Fruit fly (Drosophila melanogaster) whole organism, embryonic: ENCODE data around the gene CG9577.

Experiments used
- Abd-B ChIP-seq: fragments of 200-800 bp; sonication (Bioruptor generic); optimal IDR thresholded peaks from 2 replicates; lab custom pipeline; 2018; ENCODE audit warnings: missing biosample characterization, mild to moderate bottlenecking, missing genetic modification characterization, moderate library complexity
- Antp ChIP-seq: fragments of 200-800 bp; sonication (Bioruptor generic); optimal IDR thresholded peaks from 3 replicates; lab custom pipeline; 2016; ENCODE audit warnings: missing biosample characterization, missing genetic modification characterization
- Awh ChIP-seq: fragments of 200-800 bp; sonication (Bioruptor generic); IDR thresholded peaks from 2 replicates; pipeline ENCODE4, ENCODE4 v1.3.6; 2022; ENCODE audit warnings: missing biosample characterization, missing genetic modification characterization
- CG10274 ChIP-seq: fragments of 200-800 bp; sonication (Bioruptor generic); optimal IDR thresholded peaks from 3 replicates; lab custom pipeline; 2017; ENCODE audit warnings: missing biosample characterization, mild to moderate bottlenecking, missing genetic modification characterization
- CG11085 ChIP-seq: fragments of 200-800 bp; sonication (Bioruptor generic); IDR thresholded peaks from 2 replicates; pipeline ENCODE4 v1.3.6; 2022; ENCODE audit warnings: missing biosample characterization, missing genetic modification characterization
- CG11695 ChIP-seq: fragments of 200-800 bp; sonication (Bioruptor generic); IDR thresholded peaks from 3 replicates; pipeline ENCODE4 v1.3.6; 2022; ENCODE audit warnings: missing biosample characterization, missing genetic modification characterization
- CG13624 ChIP-seq: fragments of 200-800 bp; sonication (Bioruptor generic); optimal IDR thresholded peaks from 2 replicates; lab custom pipeline; 2016; ENCODE audit warnings: missing biosample characterization, missing genetic modification characterization
- CG14710 ChIP-seq: fragments of 200-800 bp; sonication (Bioruptor generic); optimal IDR thresholded peaks from 3 replicates; lab custom pipeline; 2019; ENCODE audit warnings: missing biosample characterization, mild to moderate bottlenecking, missing genetic modification characterization, moderate library complexity
- CG15011 ChIP-seq: fragments of 200-800 bp; sonication (Bioruptor generic); optimal IDR thresholded peaks from 3 replicates; lab custom pipeline; 2018; ENCODE audit warnings: missing biosample characterization, mild to moderate bottlenecking, missing genetic modification characterization
- CG15514 ChIP-seq: fragments of 200-800 bp; sonication (Bioruptor generic); optimal IDR thresholded peaks from 3 replicates; lab custom pipeline; 2017; ENCODE audit warnings: missing biosample characterization, missing genetic modification characterization, mild to moderate bottlenecking, moderate library complexity, missing genetic modification reagents
- CG1602 ChIP-seq: fragments of 200-800 bp; sonication (Bioruptor generic); optimal IDR thresholded peaks from 3 replicates; lab custom pipeline; 2016; ENCODE audit warnings: missing biosample characterization, missing genetic modification characterization
- CG16779 ChIP-seq: fragments of 200-800 bp; sonication (Bioruptor generic); IDR thresholded peaks from 2 replicates; pipeline ENCODE4 v1.3.6; 2022; ENCODE audit warnings: missing biosample characterization, missing genetic modification characterization
- CG16815 ChIP-seq: fragments of 200-800 bp; sonication (Bioruptor generic); optimal IDR thresholded peaks from 3 replicates; lab custom pipeline; 2017; ENCODE audit warnings: missing biosample characterization, mild to moderate bottlenecking, missing genetic modification characterization
- CG18599 ChIP-seq: fragments of 200-800 bp; sonication (Bioruptor generic); optimal IDR thresholded peaks from 3 replicates; lab custom pipeline; 2017; ENCODE audit warnings: missing biosample characterization, missing genetic modification characterization, mild to moderate bottlenecking, moderate library complexity, missing genetic modification reagents
- CG18619 ChIP-seq: fragments of 200-800 bp; sonication (Bioruptor generic); optimal IDR thresholded peaks from 3 replicates; lab custom pipeline; 2017; ENCODE audit warnings: missing biosample characterization, mild to moderate bottlenecking, missing genetic modification characterization
- CG2199 ChIP-seq: fragments of 200-800 bp; sonication (Bioruptor generic); IDR thresholded peaks from 3 replicates; pipeline ENCODE4 v1.3.6; 2022; ENCODE audit warnings: missing biosample characterization, missing genetic modification characterization
- CG2678 ChIP-seq: fragments of 200-800 bp; sonication (Bioruptor generic); optimal IDR thresholded peaks from 3 replicates; lab custom pipeline; 2019; ENCODE audit warnings: missing biosample characterization, mild to moderate bottlenecking, missing genetic modification characterization, moderate library complexity
- CG30020 ChIP-seq: fragments of 200-800 bp; optimal IDR thresholded peaks from 2 replicates; lab custom pipeline; 2019; ENCODE audit warnings: missing biosample characterization, mild to moderate bottlenecking, missing genetic modification characterization, moderate library complexity
- CG34376 ChIP-seq: fragments of 200-800 bp; sonication (Bioruptor generic); optimal IDR thresholded peaks from 2 replicates; lab custom pipeline; 2018; ENCODE audit warnings: missing biosample characterization, mild to moderate bottlenecking, missing genetic modification characterization
- CG3847 ChIP-seq: fragments of 200-800 bp; sonication (Bioruptor generic); IDR thresholded peaks from 2 replicates; pipeline ENCODE4 v1.3.6; 2022; ENCODE audit warnings: missing biosample characterization, missing genetic modification characterization
- CG3995 ChIP-seq: fragments of 200-800 bp; sonication (Bioruptor generic); optimal IDR thresholded peaks from 3 replicates; lab custom pipeline; 2016; ENCODE audit warnings: missing biosample characterization, missing genetic modification characterization
- CG4707 ChIP-seq: fragments of 200-800 bp; sonication (Bioruptor generic); optimal IDR thresholded peaks from 2 replicates; lab custom pipeline; 2018; ENCODE audit warnings: missing biosample characterization, mild to moderate bottlenecking, missing genetic modification characterization, moderate library complexity
- CG5245 ChIP-seq: fragments of 200-800 bp; sonication (Bioruptor generic); optimal IDR thresholded peaks from 3 replicates; lab custom pipeline; 2016; ENCODE audit warnings: missing biosample characterization, missing genetic modification characterization
- CG6175 ChIP-seq: fragments of 200-800 bp; sonication (Bioruptor generic); IDR thresholded peaks from 3 replicates; pipeline ENCODE4 v1.3.6; 2022; ENCODE audit warnings: missing biosample characterization, missing genetic modification characterization
- CG7963 ChIP-seq: fragments of 200-800 bp; sonication (Bioruptor generic); IDR thresholded peaks from 3 replicates; pipeline ENCODE4 v1.3.6; 2022; ENCODE audit warnings: missing biosample characterization, missing genetic modification characterization; ENCODE audit not compliant: partially characterized antibody
- CG8388 ChIP-seq: fragments of 200-800 bp; sonication (Bioruptor generic); optimal IDR thresholded peaks from 2 replicates; lab custom pipeline; 2019; ENCODE audit warnings: missing biosample characterization, mild to moderate bottlenecking, missing genetic modification characterization, moderate library complexity
- CG8924 ChIP-seq: fragments of 200-800 bp; optimal IDR thresholded peaks from 3 replicates; lab custom pipeline; 2019; ENCODE audit warnings: missing biosample characterization, mild to moderate bottlenecking, missing genetic modification characterization, moderate library complexity
- CG9797 ChIP-seq: fragments of 200-800 bp; sonication (Bioruptor generic); optimal IDR thresholded peaks from 3 replicates; lab custom pipeline; 2018; ENCODE audit warnings: missing biosample characterization, mild to moderate bottlenecking, missing genetic modification characterization
- CG9817 ChIP-seq: fragments of 200-800 bp; sonication (Bioruptor generic); optimal IDR thresholded peaks from 2 replicates; lab custom pipeline; 2018; ENCODE audit warnings: missing biosample characterization, mild to moderate bottlenecking, missing genetic modification characterization, moderate library complexity
- CHES-1-like ChIP-seq: fragments of 200-800 bp; sonication (Bioruptor generic); optimal IDR thresholded peaks from 2 replicates; lab custom pipeline; 2016; ENCODE audit warnings: missing biosample characterization, missing genetic modification characterization
- GATAe ChIP-seq: fragments of 200-800 bp; sonication (Bioruptor generic); conservative IDR thresholded peaks from 2 replicates; pipeline ENCODE4 v1.3.6; 2022; ENCODE audit warnings: missing biosample characterization, missing genetic modification characterization
- Mes4 ChIP-seq: fragments of 200-800 bp; sonication (Bioruptor generic); optimal IDR thresholded peaks from 2 replicates; lab custom pipeline; 2016; ENCODE audit warnings: missing biosample characterization, missing genetic modification characterization
- NFAT ChIP-seq: fragments of 200-800 bp; sonication (Bioruptor generic); IDR thresholded peaks from 2 replicates; pipeline ENCODE4 v1.3.6; 2022; ENCODE audit warnings: missing biosample characterization, missing genetic modification characterization
- Oaz ChIP-seq: fragments of 200-800 bp; sonication (Bioruptor generic); IDR thresholded peaks from 2 replicates; pipeline ENCODE4 v1.3.6; 2022; ENCODE audit warnings: missing biosample characterization, missing genetic modification characterization
- Oli ChIP-seq: fragments of 200-800 bp; sonication (Bioruptor generic); optimal IDR thresholded peaks from 2 replicates; lab custom pipeline; 2018; ENCODE audit warnings: missing biosample characterization, mild to moderate bottlenecking, missing genetic modification characterization, moderate library complexity
- Ravus ChIP-seq: fragments of 200-800 bp; sonication (Bioruptor generic); IDR thresholded peaks from 2 replicates; pipeline ENCODE4 v1.3.6; 2022; ENCODE audit warnings: missing biosample characterization, missing genetic modification characterization
- ab ChIP-seq: fragments of 200-800 bp; sonication (Bioruptor generic); optimal IDR thresholded peaks from 2 replicates; lab custom pipeline; 2016; ENCODE audit warnings: missing biosample characterization, missing genetic modification characterization
- ap ChIP-seq: fragments of 200-800 bp; sonication (Bioruptor generic); IDR thresholded peaks from 2 replicates; pipeline ENCODE4 v1.3.6; 2022; ENCODE audit warnings: missing biosample characterization, missing genetic modification characterization
- ash1 ChIP-seq: fragments of 200-800 bp; sonication (Bioruptor generic); optimal IDR thresholded peaks from 2 replicates; lab custom pipeline; 2018; ENCODE audit warnings: missing biosample characterization, mild to moderate bottlenecking, missing genetic modification characterization
- br ChIP-seq: fragments of >200 bp; optimal IDR thresholded peaks from 2 replicates; lab custom pipeline; 2017
- chm ChIP-seq: fragments of 200-800 bp; sonication (Bioruptor generic); IDR thresholded peaks from 2 replicates; pipeline ENCODE4 v1.3.6; 2022; ENCODE audit warnings: missing biosample characterization, missing genetic modification characterization
- fd64A ChIP-seq: fragments of 200-800 bp; sonication (Bioruptor generic); optimal IDR thresholded peaks from 3 replicates; lab custom pipeline; 2018; ENCODE audit warnings: missing biosample characterization, mild to moderate bottlenecking, missing genetic modification characterization
- fru ChIP-seq: fragments of >200 bp; optimal IDR thresholded peaks from 2 replicates; lab custom pipeline; 2017
- ftz-f1 ChIP-seq: fragments of 200-800 bp; sonication (Bioruptor generic); optimal IDR thresholded peaks from 2 replicates; lab custom pipeline; 2016; ENCODE audit warnings: missing biosample characterization, missing genetic modification characterization
- gcm2 ChIP-seq: fragments of 200-800 bp; sonication (Bioruptor generic); optimal IDR thresholded peaks from 2 replicates; lab custom pipeline; 2016; ENCODE audit warnings: missing biosample characterization, missing genetic modification characterization
- nom ChIP-seq: fragments of 200-800 bp; sonication (Bioruptor generic); optimal IDR thresholded peaks from 2 replicates; lab custom pipeline; 2017; ENCODE audit warnings: missing biosample characterization, missing genetic modification characterization, mild to moderate bottlenecking, moderate library complexity, missing genetic modification reagents
- pros ChIP-seq: fragments of 200-800 bp; sonication (Bioruptor generic); optimal IDR thresholded peaks from 3 replicates; lab custom pipeline; 2019; ENCODE audit warnings: missing biosample characterization, mild to moderate bottlenecking, missing genetic modification characterization, moderate library complexity
- sens-2 ChIP-seq: fragments of 200-800 bp; sonication (Bioruptor generic); IDR thresholded peaks from 2 replicates; pipeline ENCODE4 v1.3.6; 2022; ENCODE audit warnings: missing biosample characterization, missing genetic modification characterization
- slbo ChIP-seq: fragments of 200-800 bp; sonication (Bioruptor generic); IDR thresholded peaks from 2 replicates; pipeline ENCODE4 v1.3.6; 2022; ENCODE audit warnings: missing biosample characterization, missing genetic modification characterization
- toy ChIP-seq: fragments of 200-800 bp; sonication (Bioruptor generic); IDR thresholded peaks from 2 replicates; pipeline ENCODE4 v1.3.6; 2022; ENCODE audit warnings: missing biosample characterization, missing genetic modification characterization
- twi ChIP-seq: fragments of 200-800 bp; optimal IDR thresholded peaks from 2 replicates; lab custom pipeline; 2019; ENCODE audit warnings: missing biosample characterization, mild to moderate bottlenecking, missing genetic modification characterization, moderate library complexity
- zfh2 ChIP-seq: fragments of 200-800 bp; sonication (Bioruptor generic); optimal IDR thresholded peaks from 2 replicates; lab custom pipeline; 2016; ENCODE audit warnings: missing biosample characterization, missing genetic modification characterization

Gene CG9577

DNA sequence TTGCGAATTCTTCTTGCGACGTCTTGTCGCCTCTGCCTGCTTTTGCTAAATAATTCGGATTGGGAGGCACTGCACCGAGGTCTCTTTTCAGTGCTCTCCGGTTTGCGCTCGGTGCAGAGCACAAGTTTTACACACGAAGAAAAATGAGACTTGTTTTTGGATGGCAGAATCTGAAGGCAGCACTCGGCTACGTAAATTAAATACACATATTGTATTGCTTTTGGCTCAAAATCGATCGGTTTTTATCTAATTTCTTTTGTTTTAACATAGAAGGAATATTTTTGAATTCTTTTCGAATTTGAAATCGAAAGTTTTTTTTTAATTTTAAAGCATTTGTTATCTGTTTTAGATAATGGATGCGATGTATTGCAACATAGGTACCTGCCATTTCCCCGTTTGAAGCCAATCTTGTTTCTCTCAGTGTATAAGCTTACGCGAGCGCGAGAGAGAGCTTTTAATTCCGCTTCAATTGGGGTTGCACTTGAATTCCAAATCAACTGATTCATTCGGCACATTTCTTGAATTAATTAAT, 7.1 kb downstream of the CG9577 start, which contains the start of gene AnxB10 (continued):
- TF ChIP-seq CG14710 (tag; lab: Kevin White, UChicago) (peak; percentile 39), CG3847 (GFP tag; lab: Robert Waterston, UW) (no peak), Antp (no peak), Oli (peak; percentile 69), Ravus (peak; percentile 28), NFAT (GFP tag; lab: Robert Waterston, UW) (no peak), chm (GFP tag; lab: Robert Waterston, UW) (no peak), CG11085 (GFP tag; lab: Robert Waterston, UW) (no peak), ab (GFP tag; lab: Kevin White, UChicago) (no peak), CHES-1-like (GFP tag; lab: Kevin White, UChicago) (peak; percentile 14), CG9817 (tag; lab: Kevin White, UChicago) (no peak), CG15011 (GFP tag; lab: Kevin White, UChicago) (no peak), pros (GFP tag; lab: Kevin White, UChicago) (no peak), CG6175 (GFP tag; lab: Robert Waterston, UW) (no peak), CG3995 (GFP tag; lab: Kevin White, UChicago) (peak; percentile 13), CG16815 (GFP tag; lab: Kevin White, UChicago) (no peak), CG34376 (GFP tag; lab: Kevin White, UChicago) (no peak), gcm2 (no peak), CG16779 (GFP tag; lab: Robert Waterston, UW) (no peak), CG11695 (GFP tag; lab: Robert Waterston, UW) (peak; percentile 59; the same call in 1 of the 3 replicates), twi (tag; lab: Kevin White, UChicago) (no peak), CG9797 (GFP tag; lab: Kevin White, UChicago) (no peak), CG18599 (GFP tag; lab: Kevin White, UChicago) (peak; percentile 76), Oaz (GFP tag; lab: Robert Waterston, UW) (no peak), CG13624 (peak; percentile 26), Awh (no peak), ap (GFP tag; lab: Robert Waterston, UW) (no peak), CG2678 (tag; lab: Kevin White, UChicago) (peak; percentile 79), CG5245 (GFP tag; lab: Kevin White, UChicago) (peak; percentile 26), ash1 (GFP tag; lab: Kevin White, UChicago) (no peak), CG7963 (GFP tag; lab: Robert Waterston, UW) (no peak), sens-2 (GFP tag; lab: Robert Waterston, UW) (no peak), CG4707 (GFP tag; lab: Kevin White, UChicago) (no peak), ftz-f1 (no peak), CG2199 (no peak), slbo (GFP tag; lab: Robert Waterston, UW) (peak; percentile 54), nom (peak; percentile 86), br (no peak), zfh2 (peak; percentile 25), toy (GFP tag; lab: Robert Waterston, UW) (no peak), GATAe (GFP tag; lab: Robert Waterston, UW) (no peak), CG18619 (GFP tag; lab: Kevin White, UChicago) (no peak), CG10274 (GFP tag; lab: Kevin White, UChicago) (peak; percentile 14), CG8924 (tag; lab: Kevin White, UChicago) (peak; percentile 49), fru (lab: Kevin White, UChicago) (no peak), CG15514 (GFP tag; lab: Kevin White, UChicago) (peak; percentile 34), Abd-B (GFP tag; lab: Kevin White, UChicago) (peak; percentile 41), CG8388 (GFP tag; lab: Kevin White, UChicago) (peak; percentile 39), CG1602 (GFP tag; lab: Kevin White, UChicago) (peak; percentile 27), Mes4 (GFP tag; lab: Kevin White, UChicago) (peak; percentile 37), CG30020 (no peak), fd64A (GFP tag; lab: Kevin White, UChicago) (no peak)
